Fruit fly (Drosophila melanogaster): ENCODE measurements around the gene Vm26Ab.

- TF ChIP-seq psq (optimal IDR thresholded peaks at IDR 0.05), result no peak
- no peak for TF ChIP-seq insv (optimal IDR thresholded peaks at IDR 0.05)
- no peak for TF ChIP-seq ttk (optimal IDR thresholded peaks at IDR 0.05)
- no peak for TF ChIP-seq Sin3A (optimal IDR thresholded peaks at IDR 0.05)
- TF ChIP-seq Myc (optimal IDR thresholded peaks at IDR 0.05), result no peak
- TF ChIP-seq h (optimal IDR thresholded peaks at IDR 0.05), result no peak
Measured at dm6 chr2L:6006508-6007232, 49.9 kb downstream of the Vm26Ab start, which contains the start of gene Gal.

All from Kc167 (cell line).